Worm (Caenorhabditis elegans): ENCODE measurements around the gene npr-20.

DNA sequence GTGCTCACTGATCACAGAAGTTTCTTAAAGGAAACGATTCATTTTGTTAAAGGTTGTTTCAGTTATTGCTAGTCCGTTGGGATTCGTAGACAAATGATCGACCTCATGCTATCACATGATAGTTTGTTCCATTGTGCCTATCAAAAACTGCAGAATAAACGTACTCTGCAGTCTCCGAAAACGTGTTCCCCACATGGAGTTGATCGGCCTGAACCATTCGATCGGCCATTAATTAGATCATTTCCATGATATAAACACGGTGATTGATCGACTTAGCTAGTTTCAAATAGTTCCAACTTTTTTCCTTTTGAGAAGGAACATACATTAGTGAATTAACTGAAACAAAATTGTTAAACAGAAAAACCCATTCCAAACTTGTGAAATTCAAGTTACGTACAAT, 42.3 kb downstream of the npr-20 start:
- TF ChIP-seq Y22D7AL.16 (tag; optimal IDR thresholded peaks at IDR 0.05) (no peak), ceh-19 (GFP tag; optimal IDR thresholded peaks at IDR 0.05) (no peak), fkh-6 (tag; optimal IDR thresholded peaks at IDR 0.05) (no peak), che-1 (tag; optimal IDR thresholded peaks at IDR 0.05) (no peak), ceh-9 (tag; optimal IDR thresholded peaks at IDR 0.05) (no peak), ama-1 (optimal IDR thresholded peaks at IDR 0.05) (no peak), eyg-1 (tag; optimal IDR thresholded peaks at IDR 0.05) (no peak), pag-3 (tag; optimal IDR thresholded peaks at IDR 0.05; ENCODE audit: borderline replicate concordance) (no peak), syd-9 (tag; optimal IDR thresholded peaks at IDR 0.05) (no peak)
